Fruit fly (Drosophila melanogaster) Kc167 (cell line): ENCODE data around the gene Ptth.

Experiments
- Myc ChIP-seq: fragments of >200 bp; optimal IDR thresholded peaks from 2 replicates; lab custom pipeline; 2017; ENCODE audit warnings: missing external identifiers
- Sin3A ChIP-seq: fragments of >200 bp; optimal IDR thresholded peaks from 2 replicates; lab custom pipeline; 2018; ENCODE audit warnings: missing external identifiers
- h ChIP-seq: fragments of >200 bp; optimal IDR thresholded peaks from 3 replicates; lab custom pipeline; 2018; ENCODE audit warnings: missing external identifiers
- insv ChIP-seq: fragments of >200 bp; optimal IDR thresholded peaks from 3 replicates; lab custom pipeline; 2018; ENCODE audit warnings: missing external identifiers
- psq ChIP-seq: fragments of >200 bp; optimal IDR thresholded peaks from 2 replicates; lab custom pipeline; 2017; ENCODE audit warnings: missing external identifiers
- ttk ChIP-seq: sonication (Bioruptor generic); optimal IDR thresholded peaks from 2 replicates; lab custom pipeline; 2017; ENCODE audit warnings: missing external identifiers

The Ptth gene

dm6 chr2L:559770-560567 lies 16.7 kb downstream of the Ptth start, which contains the start of gene rempA:
rempA (minus strand) TSS chr2L:560310.
- TF ChIP-seq insv (lab: Kevin White, UChicago) (no peak), Myc (lab: Kevin White, UChicago) (no peak), ttk (no peak), Sin3A (lab: Kevin White, UChicago) (no peak), h (lab: Kevin White, UChicago) (no peak), psq (no peak)

- TF ChIP-seq Myc (lab: Kevin White, UChicago), result no peak
- TF ChIP-seq insv (lab: Kevin White, UChicago), result no peak
- no peak for TF ChIP-seq psq
- TF ChIP-seq ttk, result no peak
- TF ChIP-seq h (lab: Kevin White, UChicago), result no peak
- no peak for TF ChIP-seq Sin3A (lab: Kevin White, UChicago)
Observed at dm6 chr2L:559311-559710, 17.4 kb downstream of the Ptth start, which contains the start of gene Tspo. Tspo (plus strand) TSS chr2L:559612.

- TF ChIP-seq insv (lab: Kevin White, UChicago) (peak; percentile 21), h (lab: Kevin White, UChicago) (no peak)
Observed at dm6 chr2L:552432-552929, 24.2 kb downstream of the Ptth start, which contains the start of gene Ets21C. Ets21C (minus strand) TSS chr2L:552923.

dm6 chr2L:549637-550036 lies 27.1 kb downstream of the Ptth start:
- TF ChIP-seq ttk (no peak), psq (no peak), Sin3A (lab: Kevin White, UChicago) (no peak), h (lab: Kevin White, UChicago) (no peak), insv (lab: Kevin White, UChicago) (no peak), Myc (lab: Kevin White, UChicago) (no peak)

- TF ChIP-seq psq (no peak), h (lab: Kevin White, UChicago) (no peak), ttk (no peak), Sin3A (lab: Kevin White, UChicago) (no peak), insv (lab: Kevin White, UChicago) (no peak), Myc (lab: Kevin White, UChicago) (no peak)
Observed at dm6 chr2L:547978-548377, 28.7 kb downstream of the Ptth start.

- TF ChIP-seq Myc (lab: Kevin White, UChicago), result no peak
- TF ChIP-seq psq, result no peak
- no peak for TF ChIP-seq Sin3A (lab: Kevin White, UChicago)
- no peak for TF ChIP-seq h (lab: Kevin White, UChicago)
- no peak for TF ChIP-seq insv (lab: Kevin White, UChicago)
- no peak for TF ChIP-seq ttk
Observed at dm6 chr2L:544444-545179, 32.1 kb downstream of the Ptth start, which contains the start of the genes Spp and nAChRbeta3. Spp (minus strand) TSS chr2L:544653. nAChRbeta3 (plus strand) TSS chr2L:545129.

- TF ChIP-seq ttk (peak; percentile 97), h (lab: Kevin White, UChicago) (no peak)
Observed at dm6 chr2L:543799-544198, 32.9 kb downstream of the Ptth start.

dm6 chr2L:542338-542967 lies 34.2 kb downstream of the Ptth start, which contains the start of gene lwr:
lwr (minus strand) TSS chr2L:542580.
- TF ChIP-seq ttk (no peak), Myc (lab: Kevin White, UChicago) (no peak), insv (lab: Kevin White, UChicago) (no peak), h (lab: Kevin White, UChicago) (no peak), Sin3A (lab: Kevin White, UChicago) (no peak), psq (no peak)

- TF ChIP-seq ttk (no peak), insv (lab: Kevin White, UChicago) (no peak)
Observed at dm6 chr2L:540572-541210, 36.0 kb downstream of the Ptth start.

- TF ChIP-seq Sin3A (lab: Kevin White, UChicago) (no peak), psq (no peak), Myc (lab: Kevin White, UChicago) (no peak), insv (lab: Kevin White, UChicago) (no peak), h (lab: Kevin White, UChicago) (no peak), ttk (no peak)
Observed at dm6 chr2L:533734-534133, 43.0 kb downstream of the Ptth start.

- TF ChIP-seq Sin3A (lab: Kevin White, UChicago) (no peak), psq (no peak), insv (lab: Kevin White, UChicago) (no peak), ttk (no peak)
Observed at dm6 chr2L:530245-530644, 46.5 kb downstream of the Ptth start.
